Fruit fly (Drosophila melanogaster) whole organism, prepupa: ENCODE measurements around the gene Lcp65Ag1.

ENCODE experiments used
- CG11294 ChIP-seq: fragments of 200-800 bp; sonication (Bioruptor generic); IDR thresholded peaks from 2 replicates; pipeline ENCODE4 v1.3.6; 2022; ENCODE audit warnings: missing biosample characterization, missing genetic modification characterization
- CG11762 ChIP-seq: fragments of 200-800 bp; sonication (Bioruptor generic); optimal IDR thresholded peaks from 3 replicates; lab custom pipeline; 2016; ENCODE audit warnings: missing biosample characterization, missing genetic modification characterization; ENCODE audit not compliant: insufficient read depth
- CG15336 ChIP-seq: fragments of 200-800 bp; sonication (Bioruptor generic); IDR thresholded peaks from 2 replicates; pipeline ENCODE4 v1.3.6; 2022; ENCODE audit warnings: missing biosample characterization, missing genetic modification characterization
- CG32006 ChIP-seq: fragments of 200-800 bp; sonication (Bioruptor generic); optimal IDR thresholded peaks from 3 replicates; lab custom pipeline; 2017; ENCODE audit warnings: missing biosample characterization, mild to moderate bottlenecking, missing genetic modification characterization
- CG6854 ChIP-seq: fragments of 200-800 bp; sonication (Bioruptor generic); optimal IDR thresholded peaks from 2 replicates; lab custom pipeline; 2017; ENCODE audit warnings: missing biosample characterization, mild to moderate bottlenecking, missing genetic modification characterization
- CG7368 ChIP-seq: fragments of 200-800 bp; sonication (Bioruptor generic); optimal IDR thresholded peaks from 3 replicates; lab custom pipeline; 2016; ENCODE audit warnings: missing biosample characterization, missing genetic modification characterization
- Lpt ChIP-seq: fragments of 200-800 bp; sonication (Bioruptor generic); optimal IDR thresholded peaks from 3 replicates; lab custom pipeline; 2016; ENCODE audit warnings: missing biosample characterization, missing genetic modification characterization
- OdsH ChIP-seq: fragments of 200-800 bp; sonication (Bioruptor generic); optimal IDR thresholded peaks from 3 replicates; lab custom pipeline; 2016; ENCODE audit warnings: missing biosample characterization, missing genetic modification characterization
- esn ChIP-seq: fragments of 200-800 bp; sonication (Bioruptor generic); optimal IDR thresholded peaks from 2 replicates; lab custom pipeline; 2016; ENCODE audit warnings: missing biosample characterization, mild to moderate bottlenecking, missing genetic modification characterization, moderate library complexity
- fd59A ChIP-seq: fragments of 200-800 bp; sonication (Bioruptor generic); optimal IDR thresholded peaks from 2 replicates; lab custom pipeline; 2017; ENCODE audit warnings: missing biosample characterization, mild to moderate bottlenecking, missing genetic modification characterization, missing genetic modification reagents
- ss ChIP-seq, 2 experiments: fragments of 200-800 bp; sonication (Bioruptor generic); optimal IDR thresholded peaks; 2 replicates in 1 of 2; 3 replicates in 1 of 2; lab custom pipeline; 2017 to 2018; ENCODE audit warnings: mild to moderate bottlenecking in 2 of 2, missing biosample characterization in 2 of 2, missing genetic modification characterization in 2 of 2, moderate library complexity in 1 of 2
- svp ChIP-seq: fragments of 200-800 bp; sonication (Bioruptor generic); peaks from one replicate; lab custom pipeline; 2016; ENCODE audit warnings: missing biosample characterization, missing genetic modification characterization

dm6 chr3L:6133546-6133945 is 1.5 kb downstream of the Lcp65Ag1 start, which contains the start of gene Lcp65Ag2:
- TF ChIP-seq esn (GFP tag; lab: Kevin White, UChicago) (no peak), ss (GFP tag; optimal IDR thresholded peaks at IDR 0.05; lab: Kevin White, UChicago) (no peak), CG6854 (no peak), Lpt (GFP tag; lab: Kevin White, UChicago) (no peak), CG11294 (GFP tag; lab: Robert Waterston, UW) (no peak), CG15336 (GFP tag; lab: Robert Waterston, UW) (no peak), CG11762 (GFP tag; lab: Kevin White, UChicago) (no peak), svp (GFP tag; lab: Kevin White, UChicago) (no peak), fd59A (GFP tag; lab: Kevin White, UChicago) (no peak), OdsH (GFP tag; lab: Kevin White, UChicago) (no peak), CG32006 (no peak), CG7368 (GFP tag; lab: Kevin White, UChicago) (no peak)
